Fruit fly (Drosophila melanogaster) whole organism, embryonic: ENCODE measurements around the gene RASSF8.

Experiments used
- ATbp ChIP-seq: fragments of 200-800 bp; sonication (Bioruptor generic); optimal IDR thresholded peaks from 2 replicates; lab custom pipeline; 2017; ENCODE audit warnings: missing biosample characterization, mild to moderate bottlenecking, missing genetic modification characterization, missing genetic modification reagents
- Atf3 ChIP-seq: fragments of 200-800 bp; sonication (Bioruptor generic); optimal IDR thresholded peaks from 3 replicates; lab custom pipeline; 2016; ENCODE audit warnings: missing biosample characterization, missing genetic modification characterization
- B-H2 ChIP-seq: fragments of 200-800 bp; sonication (Bioruptor generic); optimal IDR thresholded peaks from 2 replicates; lab custom pipeline; 2018; ENCODE audit warnings: missing biosample characterization, mild to moderate bottlenecking, missing genetic modification characterization
- BEAF-32 ChIP-seq: fragments of 200-800 bp; sonication (Bioruptor generic); optimal IDR thresholded peaks from 3 replicates; lab custom pipeline; 2017; ENCODE audit warnings: missing biosample characterization, missing genetic modification characterization, mild to moderate bottlenecking, moderate library complexity, missing genetic modification reagents
- CG10654 ChIP-seq: fragments of 200-800 bp; sonication (Bioruptor generic); optimal IDR thresholded peaks from 2 replicates; lab custom pipeline; 2016; ENCODE audit warnings: missing biosample characterization, missing genetic modification characterization
- CG11093 ChIP-seq: fragments of 200-800 bp; sonication (Bioruptor generic); IDR thresholded peaks from 3 replicates; pipeline ENCODE4 v1.3.6; 2022; ENCODE audit warnings: missing biosample characterization, missing genetic modification characterization
- CG12391 ChIP-seq: fragments of 200-800 bp; sonication (Bioruptor generic); optimal IDR thresholded peaks from 3 replicates; lab custom pipeline; 2018; ENCODE audit warnings: missing biosample characterization, mild to moderate bottlenecking, missing genetic modification characterization, moderate library complexity
- CG1603 ChIP-seq: fragments of 200-800 bp; sonication (Bioruptor generic); optimal IDR thresholded peaks from 2 replicates; lab custom pipeline; 2019; ENCODE audit warnings: missing biosample characterization, mild to moderate bottlenecking, missing genetic modification characterization, moderate library complexity
- CG16813 ChIP-seq: fragments of 200-800 bp; sonication (Bioruptor generic); IDR thresholded peaks from 3 replicates; pipeline ENCODE4 v1.3.6; 2022; ENCODE audit warnings: missing biosample characterization, missing genetic modification characterization; ENCODE audit not compliant: partially characterized antibody
- CG1832 ChIP-seq: fragments of 200-800 bp; sonication (Bioruptor generic); optimal IDR thresholded peaks from 2 replicates; lab custom pipeline; 2017; ENCODE audit warnings: missing biosample characterization, mild to moderate bottlenecking, missing genetic modification characterization, inconsistent platforms
- CG18619 ChIP-seq: fragments of 200-800 bp; sonication (Bioruptor generic); optimal IDR thresholded peaks from 3 replicates; lab custom pipeline; 2017; ENCODE audit warnings: missing biosample characterization, mild to moderate bottlenecking, missing genetic modification characterization
- CG2889 ChIP-seq: fragments of 200-800 bp; sonication (Bioruptor generic); IDR thresholded peaks from 3 replicates; pipeline ENCODE4 v1.3.6; 2022; ENCODE audit warnings: missing biosample characterization, missing genetic modification characterization
- CG30431 ChIP-seq: fragments of 200-800 bp; sonication (Bioruptor generic); optimal IDR thresholded peaks from 2 replicates; lab custom pipeline; 2017; ENCODE audit warnings: missing biosample characterization, missing genetic modification characterization
- CG31388 ChIP-seq: fragments of 200-800 bp; sonication (Bioruptor generic); optimal IDR thresholded peaks from 2 replicates; lab custom pipeline; 2016; ENCODE audit warnings: missing biosample characterization, missing genetic modification characterization
- CG34422 ChIP-seq: fragments of 200-800 bp; sonication (Bioruptor generic); IDR thresholded peaks from 3 replicates; pipeline ENCODE4 v1.3.6; 2022; ENCODE audit warnings: missing biosample characterization, missing genetic modification characterization
- CG43689 ChIP-seq: fragments of 200-800 bp; sonication (Bioruptor generic); IDR thresholded peaks from 2 replicates; pipeline ENCODE4 v1.3.6; 2022; ENCODE audit warnings: missing biosample characterization, missing genetic modification characterization
- CG5245 ChIP-seq: fragments of 200-800 bp; sonication (Bioruptor generic); optimal IDR thresholded peaks from 3 replicates; lab custom pipeline; 2016; ENCODE audit warnings: missing biosample characterization, missing genetic modification characterization
- CG6791 ChIP-seq: fragments of 200-800 bp; sonication (Bioruptor generic); IDR thresholded peaks from 3 replicates; pipeline ENCODE4 v1.3.6; 2022; ENCODE audit warnings: missing biosample characterization, missing genetic modification characterization; ENCODE audit not compliant: partially characterized antibody
- D19A ChIP-seq: fragments of 200-800 bp; optimal IDR thresholded peaks from 3 replicates; lab custom pipeline; 2019; ENCODE audit warnings: missing biosample characterization, mild to moderate bottlenecking, missing genetic modification characterization, moderate library complexity
- Dp ChIP-seq: fragments of 200-800 bp; sonication (Bioruptor generic); optimal IDR thresholded peaks from 2 replicates; lab custom pipeline; 2018; ENCODE audit warnings: missing biosample characterization, mild to moderate bottlenecking, missing genetic modification characterization, moderate library complexity
- HHEX ChIP-seq: fragments of 200-800 bp; sonication (Bioruptor generic); optimal IDR thresholded peaks from 3 replicates; lab custom pipeline; 2017; ENCODE audit warnings: missing biosample characterization, mild to moderate bottlenecking, missing genetic modification characterization, missing genetic modification reagents
- Hr3 ChIP-seq: fragments of 200-800 bp; sonication (Bioruptor generic); optimal IDR thresholded peaks from 3 replicates; lab custom pipeline; 2016; ENCODE audit warnings: missing biosample characterization, missing genetic modification characterization
- Hr78 ChIP-seq, 2 experiments: fragments of 200-800 bp in 1 of 2; fragments of >200 bp in 1 of 2; sonication (Bioruptor generic) in 1 of 2; optimal IDR thresholded peaks; 2 replicates each; lab custom pipeline; 2017 to 2019; ENCODE audit warnings: missing biosample characterization in 2 of 2, missing genetic modification characterization in 2 of 2, mild to moderate bottlenecking in 1 of 2, moderate library complexity in 1 of 2
- Myb ChIP-seq: fragments of 200-800 bp; sonication (Bioruptor generic); optimal IDR thresholded peaks from 2 replicates; lab custom pipeline; 2016; ENCODE audit warnings: missing biosample characterization, missing genetic modification characterization
- Oli ChIP-seq: fragments of 200-800 bp; sonication (Bioruptor generic); optimal IDR thresholded peaks from 2 replicates; lab custom pipeline; 2018; ENCODE audit warnings: missing biosample characterization, mild to moderate bottlenecking, missing genetic modification characterization, moderate library complexity
- Ravus ChIP-seq: fragments of 200-800 bp; sonication (Bioruptor generic); IDR thresholded peaks from 2 replicates; pipeline ENCODE4 v1.3.6; 2022; ENCODE audit warnings: missing biosample characterization, missing genetic modification characterization
- TFAM ChIP-seq: fragments of 200-800 bp; sonication (Bioruptor generic); optimal IDR thresholded peaks from 2 replicates; lab custom pipeline; 2017; ENCODE audit warnings: missing biosample characterization, missing genetic modification characterization, inconsistent platforms
- ac ChIP-seq: fragments of 200-800 bp; sonication (Bioruptor generic); optimal IDR thresholded peaks from 3 replicates; lab custom pipeline; 2017; ENCODE audit warnings: missing biosample characterization, mild to moderate bottlenecking, missing genetic modification characterization
- br ChIP-seq: fragments of >200 bp; optimal IDR thresholded peaks from 2 replicates; lab custom pipeline; 2017
- caup ChIP-seq: fragments of 200-800 bp; sonication (Bioruptor generic); optimal IDR thresholded peaks from 3 replicates; lab custom pipeline; 2017; ENCODE audit warnings: missing biosample characterization, mild to moderate bottlenecking, missing genetic modification characterization, moderate library complexity; ENCODE audit not compliant: severe bottlenecking
- cg ChIP-seq: fragments of 200-800 bp; sonication (Bioruptor generic); optimal IDR thresholded peaks from 3 replicates; lab custom pipeline; 2019; ENCODE audit warnings: missing biosample characterization, mild to moderate bottlenecking, missing genetic modification characterization, moderate library complexity
- dpn ChIP-seq, 2 experiments: fragments of 200-800 bp; sonication (Bioruptor generic); optimal IDR thresholded peaks; 3 replicates each; lab custom pipeline; 2016; ENCODE audit warnings: missing biosample characterization in 2 of 2, missing genetic modification characterization in 2 of 2
- gfzf ChIP-seq: fragments of 200-800 bp; sonication (Bioruptor generic); optimal IDR thresholded peaks from 2 replicates; lab custom pipeline; 2016; ENCODE audit warnings: missing biosample characterization, mild to moderate bottlenecking, missing genetic modification characterization, moderate library complexity
- gsb-n ChIP-seq: fragments of 200-800 bp; sonication (Bioruptor generic); optimal IDR thresholded peaks from 3 replicates; lab custom pipeline; 2018; ENCODE audit warnings: missing biosample characterization, mild to moderate bottlenecking, missing genetic modification characterization
- kni ChIP-seq: fragments of 200-800 bp; sonication (Bioruptor generic); optimal IDR thresholded peaks from 3 replicates; lab custom pipeline; 2017; ENCODE audit warnings: mild to moderate bottlenecking, missing biosample characterization, missing genetic modification reagents, missing genetic modification characterization
- lab ChIP-seq: fragments of 200-800 bp; sonication (Bioruptor generic); optimal IDR thresholded peaks from 3 replicates; lab custom pipeline; 2017; ENCODE audit warnings: missing biosample characterization, missing genetic modification characterization, mild to moderate bottlenecking, moderate library complexity, missing genetic modification reagents
- lbe ChIP-seq: fragments of 200-800 bp; sonication (Bioruptor generic); optimal IDR thresholded peaks from 2 replicates; lab custom pipeline; 2016; ENCODE audit warnings: missing biosample characterization, mild to moderate bottlenecking, missing genetic modification characterization
- lmd ChIP-seq: fragments of 200-800 bp; sonication (Bioruptor generic); IDR thresholded peaks from 2 replicates; pipeline ENCODE4 v1.3.6; 2022; ENCODE audit warnings: missing biosample characterization, missing genetic modification characterization
- nau ChIP-seq: fragments of 200-800 bp; sonication (Bioruptor generic); optimal IDR thresholded peaks from 3 replicates; lab custom pipeline; 2017; ENCODE audit warnings: missing biosample characterization, mild to moderate bottlenecking, missing genetic modification characterization, missing genetic modification reagents
- pan ChIP-seq, 4 experiments: fragments of >200 bp in 3 of 4; fragments of 200-800 bp in 1 of 4; sonication (Bioruptor generic) in 1 of 4; optimal IDR thresholded peaks in 3 of 4; IDR thresholded peaks in 1 of 4; 2 replicates each; pipeline versions ENCODE4 v1.3.6 to Lab custom; 2017 to 2022; ENCODE audit warnings: missing biosample characterization in 2 of 4, missing genetic modification characterization in 2 of 4, mixed read lengths in 1 of 4
- prd ChIP-seq, 3 experiments: fragments of >200 bp in 2 of 3; fragments of 200-800 bp in 1 of 3; sonication (Bioruptor generic) in 1 of 3; optimal IDR thresholded peaks in 2 of 3; IDR thresholded peaks in 1 of 3; 2 replicates in 2 of 3; 3 replicates in 1 of 3; pipeline versions ENCODE4 v1.3.6 to Lab custom; 2017 to 2022; ENCODE audit warnings: missing biosample characterization in 1 of 3, missing genetic modification characterization in 1 of 3
- run ChIP-seq: fragments of 200-800 bp; sonication (Bioruptor generic); optimal IDR thresholded peaks from 3 replicates; lab custom pipeline; 2018; ENCODE audit warnings: missing biosample characterization, mild to moderate bottlenecking, missing genetic modification characterization
- salm ChIP-seq: fragments of 200-800 bp; sonication (Bioruptor generic); optimal IDR thresholded peaks from 2 replicates; lab custom pipeline; 2018; ENCODE audit warnings: missing biosample characterization, mild to moderate bottlenecking, missing genetic modification characterization
- sc ChIP-seq, 3 experiments: fragments of >200 bp in 2 of 3; fragments of 200-800 bp in 1 of 3; sonication (Bioruptor generic) in 1 of 3; optimal IDR thresholded peaks; 2 replicates in 2 of 3; 3 replicates in 1 of 3; lab custom pipeline; 2017; ENCODE audit warnings: mild to moderate bottlenecking in 1 of 3, missing biosample characterization in 1 of 3, missing genetic modification characterization in 1 of 3, missing genetic modification reagents in 1 of 3
- zen ChIP-seq: fragments of 200-800 bp; sonication (Bioruptor generic); optimal IDR thresholded peaks from 3 replicates; lab custom pipeline; 2018; ENCODE audit warnings: missing biosample characterization, mild to moderate bottlenecking, missing genetic modification characterization, moderate library complexity

The RASSF8 gene

DNA sequence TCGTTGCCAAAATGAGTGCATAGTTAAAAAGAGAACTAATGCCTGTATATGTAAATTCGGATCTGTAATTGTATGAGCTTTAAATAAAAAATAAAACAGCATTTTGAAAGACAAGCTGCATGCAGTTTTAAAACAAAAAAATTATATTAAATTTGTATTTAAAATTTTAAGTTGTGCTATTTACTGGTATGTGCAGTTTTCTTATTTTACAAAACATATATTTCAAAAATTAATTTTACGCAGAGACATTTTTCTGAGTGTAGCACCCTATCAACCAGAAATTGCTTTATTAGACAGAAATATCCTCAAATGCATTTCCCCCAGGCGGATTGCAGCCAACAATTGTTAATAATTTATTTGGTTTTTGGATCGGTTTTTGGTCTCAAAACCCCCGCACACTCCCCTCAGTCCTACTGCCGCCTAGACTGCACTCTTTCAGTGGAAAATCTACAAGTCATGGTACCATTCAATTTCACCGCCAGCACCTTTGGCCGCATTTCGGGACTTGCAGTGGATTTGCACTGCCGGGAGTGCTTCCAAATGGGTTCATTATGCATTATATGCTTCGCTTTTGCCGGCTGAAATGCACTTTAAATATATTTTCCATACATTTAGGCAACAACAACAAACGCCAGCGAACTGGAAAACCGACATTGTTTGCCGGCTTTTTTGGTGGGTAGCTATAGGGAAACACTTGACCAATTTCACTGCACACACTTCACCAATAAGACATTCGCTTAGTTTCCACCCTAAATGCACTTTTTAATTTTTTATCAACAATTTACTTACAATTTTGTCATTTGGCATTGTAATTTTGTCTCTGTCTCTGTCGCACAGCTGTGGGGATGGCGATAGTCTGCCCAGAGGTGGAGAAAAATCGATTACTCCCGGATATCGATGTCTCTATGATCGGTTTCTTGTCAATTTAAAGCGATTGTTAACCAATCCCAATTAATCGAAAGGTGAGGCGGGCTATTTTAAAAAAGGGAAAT lies 37.5 kb upstream of the RASSF8 start, which contains the start of gene Npl4 (continued):
- TF ChIP-seq run (tag; lab: Kevin White, UChicago): no peak
- TF ChIP-seq CG5245 (GFP tag; lab: Kevin White, UChicago): no peak
- no peak for TF ChIP-seq CG2889 (GFP tag; lab: Robert Waterston, UW)
- TF ChIP-seq nau (GFP tag; lab: Kevin White, UChicago): no peak
- TF ChIP-seq lab: no peak
- TF ChIP-seq CG43689: no peak
- TF ChIP-seq CG34422 (GFP tag; lab: Robert Waterston, UW): peak; percentile 72; the same call in 1 of the 3 replicates
- TF ChIP-seq salm (tag; lab: Kevin White, UChicago): no peak
- no peak for TF ChIP-seq CG18619 (GFP tag; lab: Kevin White, UChicago)
- TF ChIP-seq Atf3: no peak
- TF ChIP-seq Oli (tag; lab: Kevin White, UChicago): peak; percentile 25
- no peak for TF ChIP-seq lbe
- no peak for TF ChIP-seq prd (optimal IDR thresholded peaks at IDR 0.05; lab: Kevin White, UChicago)
- TF ChIP-seq prd (GFP tag; IDR thresholded peaks at IDR 0.05; lab: Robert Waterston, UW): 0 out of 3 replicates have a peak, but pooled peaks have one; percentile 10
- no peak for TF ChIP-seq pan (optimal IDR thresholded peaks at IDR 0.05; lab: Kevin White, UChicago)
- TF ChIP-seq pan (GFP tag; optimal IDR thresholded peaks at IDR 0.05 in 1 of 2, IDR thresholded peaks at IDR 0.05 in 1 of 2): peak in 1 of 2 experiments; percentile 50
- TF ChIP-seq CG16813 (GFP tag; lab: Robert Waterston, UW): peak; percentile 89
- TF ChIP-seq BEAF-32 (GFP tag; lab: Kevin White, UChicago): peak; percentile 77
- TF ChIP-seq CG6791 (GFP tag; lab: Robert Waterston, UW): peak; percentile 99
- no peak for TF ChIP-seq ATbp (GFP tag; lab: Kevin White, UChicago)
- no peak for TF ChIP-seq HHEX (GFP tag; lab: Kevin White, UChicago)
- no peak for TF ChIP-seq lmd (GFP tag; lab: Robert Waterston, UW)
- no peak for TF ChIP-seq CG10654 (GFP tag; lab: Kevin White, UChicago)
- TF ChIP-seq Ravus (GFP tag; lab: Robert Waterston, UW): peak; percentile 56
- TF ChIP-seq CG31388: no peak
- TF ChIP-seq CG1603 (tag; lab: Kevin White, UChicago): no peak
- TF ChIP-seq CG12391 (tag; lab: Kevin White, UChicago): peak; percentile 22
- TF ChIP-seq B-H2 (GFP tag; lab: Kevin White, UChicago): no peak
- no peak for TF ChIP-seq br (lab: Kevin White, UChicago)
- no peak for TF ChIP-seq kni (GFP tag; lab: Kevin White, UChicago)
- no peak for TF ChIP-seq zen (tag; lab: Kevin White, UChicago)
- TF ChIP-seq Hr78 (GFP tag; optimal IDR thresholded peaks at IDR 0.05; lab: Kevin White, UChicago): no peak
- TF ChIP-seq Hr3 (GFP tag; lab: Kevin White, UChicago): no peak
- TF ChIP-seq Dp (GFP tag; lab: Kevin White, UChicago): peak; percentile 87
- TF ChIP-seq Myb: peak; percentile 19
- TF ChIP-seq CG30431: no peak
- no peak for TF ChIP-seq CG11093 (GFP tag; lab: Robert Waterston, UW)
- no peak for TF ChIP-seq D19A (tag; lab: Kevin White, UChicago)
- TF ChIP-seq TFAM: no peak
- TF ChIP-seq ac: no peak
- TF ChIP-seq sc (optimal IDR thresholded peaks at IDR 0.05; lab: Kevin White, UChicago): no peak
- TF ChIP-seq sc (GFP tag; optimal IDR thresholded peaks at IDR 0.05; lab: Kevin White, UChicago): no peak
- peak; percentile 31 for TF ChIP-seq gfzf (GFP tag; lab: Kevin White, UChicago)
- no peak for TF ChIP-seq caup (GFP tag; lab: Kevin White, UChicago)
- TF ChIP-seq dpn (GFP tag; optimal IDR thresholded peaks at IDR 0.05; lab: Kevin White, UChicago): peak in 1 of 2 experiments; percentile 13
- TF ChIP-seq gsb-n (tag; lab: Kevin White, UChicago): no peak
- TF ChIP-seq CG1832 (GFP tag; lab: Kevin White, UChicago): no peak
- TF ChIP-seq cg (GFP tag; lab: Kevin White, UChicago): no peak
